Worm (Caenorhabditis elegans): Measurements from ENCODE around the gene T12A7.6.

DNA sequence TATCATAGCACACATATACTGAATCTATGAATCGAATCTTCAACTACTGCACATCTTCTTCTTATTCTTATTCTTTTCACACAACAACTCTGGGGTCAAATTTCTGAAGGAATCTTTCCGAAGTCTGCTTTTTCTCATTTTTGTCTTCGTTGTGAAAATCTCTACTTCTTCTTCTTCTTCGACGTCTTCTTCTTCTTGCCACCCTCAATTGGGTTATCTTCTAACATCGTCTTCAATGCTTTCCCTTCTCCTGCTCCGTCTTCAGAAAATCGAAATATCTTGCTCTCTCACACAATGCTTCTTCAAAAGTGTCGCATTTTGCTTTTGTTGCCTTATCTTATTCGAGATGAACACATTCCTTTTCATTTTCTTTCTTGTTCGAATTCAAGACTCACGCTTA lies 25.8 kb upstream of the T12A7.6 start:
- TF ChIP-seq mep-1 (tag; optimal IDR thresholded peaks at IDR 0.05) (no peak), lsy-2 (tag; optimal IDR thresholded peaks at IDR 0.05) (no peak), mab-5 (tag; optimal IDR thresholded peaks at IDR 0.05) (no peak), lin-13 (tag; optimal IDR thresholded peaks at IDR 0.05) (no peak), elt-1 (tag; optimal IDR thresholded peaks at IDR 0.05; ENCODE audit: borderline replicate concordance, insufficient read depth) (no peak), ztf-11 (tag; optimal IDR thresholded peaks at IDR 0.05) (no peak)

Data from whole organism, mixed stage, embryonic.